Worm (Caenorhabditis elegans) whole organism, early embryonic: ENCODE measurements around the gene frpr-8.

Source experiments
- B0310.2 ChIP-seq: sonication (generic microtip); optimal IDR thresholded peaks from 2 replicates; lab custom pipeline; 2016; ENCODE audit warnings: mild to moderate bottlenecking, missing genetic modification characterization, missing compliant biosample characterization
- F13C5.2 ChIP-seq: sonication (generic microtip); optimal IDR thresholded peaks from 2 replicates; lab custom pipeline; 2017; ENCODE audit warnings: mild to moderate bottlenecking, missing genetic modification characterization, inconsistent platforms, missing compliant biosample characterization
- aly-1 ChIP-seq: sonication (generic microtip); optimal IDR thresholded peaks from 2 replicates; lab custom pipeline; 2016; ENCODE audit warnings: missing genetic modification characterization, missing compliant biosample characterization
- ama-1 ChIP-seq: fragments of 150-350 bp; optimal IDR thresholded peaks from 2 replicates; lab custom pipeline; 2014
- ceh-13 ChIP-seq: fragments of 200-800 bp; sonication (Bioruptor generic); optimal IDR thresholded peaks from 2 replicates; lab custom pipeline; 2018; ENCODE audit warnings: mild to moderate bottlenecking, missing genetic modification characterization, missing compliant biosample characterization
- ceh-36 ChIP-seq: sonication (generic microtip); optimal IDR thresholded peaks from 2 replicates; lab custom pipeline; 2016; ENCODE audit warnings: missing genetic modification characterization, inconsistent platforms, missing compliant biosample characterization
- ets-7 ChIP-seq: sonication (generic microtip); optimal IDR thresholded peaks from 2 replicates; lab custom pipeline; 2016; ENCODE audit warnings: missing genotype, missing genetic modification characterization, missing compliant biosample characterization
- flt-1 ChIP-seq: fragments of 200-800 bp; sonication (Bioruptor generic); IDR thresholded peaks from 2 replicates; pipeline ENCODE4 v1.3.6; 2022; ENCODE audit warnings: missing genetic modification characterization, missing compliant biosample characterization
- hmbx-1 ChIP-seq: sonication (generic microtip); optimal IDR thresholded peaks from 2 replicates; lab custom pipeline; 2016; ENCODE audit warnings: mild to moderate bottlenecking, missing genetic modification characterization, missing compliant biosample characterization
- hmg-4 ChIP-seq: fragments of 200-800 bp; sonication (Bioruptor generic); optimal IDR thresholded peaks from 2 replicates; lab custom pipeline; 2018; ENCODE audit warnings: mild to moderate bottlenecking, missing genetic modification characterization, missing compliant biosample characterization
- hnd-1 ChIP-seq: sonication (generic microtip); optimal IDR thresholded peaks from 2 replicates; lab custom pipeline; 2016; ENCODE audit warnings: missing genetic modification characterization, missing compliant biosample characterization
- pes-1 ChIP-seq: fragments of 200-800 bp; sonication (Bioruptor generic); IDR thresholded peaks from 2 replicates; pipeline ENCODE4 v1.3.6; 2022; ENCODE audit warnings: missing genetic modification reagents, missing genetic modification characterization, missing compliant biosample characterization
- scrt-1 ChIP-seq: fragments of 200-800 bp; sonication (Bioruptor generic); IDR thresholded peaks from 2 replicates; pipeline ENCODE4 v1.3.6; 2022; ENCODE audit warnings: missing genetic modification characterization, missing compliant biosample characterization
- sea-1 ChIP-seq: fragments of 200-800 bp; sonication (Bioruptor generic); conservative IDR thresholded peaks from 2 replicates; pipeline ENCODE4 v1.3.6; 2022; ENCODE audit warnings: missing genetic modification characterization, missing compliant biosample characterization
- tbx-11 ChIP-seq: fragments of 200-800 bp; sonication (Bioruptor generic); IDR thresholded peaks from 2 replicates; pipeline ENCODE4 v1.3.6; 2022; ENCODE audit warnings: missing genetic modification characterization, missing compliant biosample characterization
- tbx-37 ChIP-seq: fragments of 200-800 bp; sonication (Bioruptor generic); conservative IDR thresholded peaks from 2 replicates; pipeline ENCODE4 v1.3.6; 2022; ENCODE audit warnings: missing genetic modification reagents, missing genetic modification characterization, missing compliant biosample characterization
- tra-4 ChIP-seq: sonication (generic microtip); optimal IDR thresholded peaks from 2 replicates; lab custom pipeline; 2017; ENCODE audit warnings: missing genetic modification characterization, missing compliant biosample characterization

frpr-8 gene

DNA sequence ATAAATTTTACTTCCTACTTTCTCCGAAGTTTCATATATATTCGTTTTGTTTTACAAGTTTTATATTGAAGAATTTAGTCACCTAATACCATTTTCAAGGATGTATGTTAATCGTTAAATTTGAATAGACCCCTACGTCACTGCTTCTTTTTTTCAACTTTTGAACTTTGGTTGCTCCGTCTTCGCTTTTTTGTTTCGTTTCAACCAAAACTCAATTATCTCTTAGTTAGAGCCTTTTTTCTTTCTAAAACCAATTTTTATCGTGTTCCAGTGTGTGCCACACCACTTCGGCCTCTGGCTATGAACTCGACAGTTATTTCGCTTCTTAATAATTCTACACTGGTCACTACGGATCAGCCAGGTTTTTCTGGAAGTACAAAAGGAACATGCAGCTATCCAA, at the start of gene frpr-8:
frpr-8 (plus strand) TSS at position 301 of the 400 bp plus-strand sequence.
- TF ChIP-seq F13C5.2 (tag; lab: Kevin White, UChicago) = no peak

DNA sequence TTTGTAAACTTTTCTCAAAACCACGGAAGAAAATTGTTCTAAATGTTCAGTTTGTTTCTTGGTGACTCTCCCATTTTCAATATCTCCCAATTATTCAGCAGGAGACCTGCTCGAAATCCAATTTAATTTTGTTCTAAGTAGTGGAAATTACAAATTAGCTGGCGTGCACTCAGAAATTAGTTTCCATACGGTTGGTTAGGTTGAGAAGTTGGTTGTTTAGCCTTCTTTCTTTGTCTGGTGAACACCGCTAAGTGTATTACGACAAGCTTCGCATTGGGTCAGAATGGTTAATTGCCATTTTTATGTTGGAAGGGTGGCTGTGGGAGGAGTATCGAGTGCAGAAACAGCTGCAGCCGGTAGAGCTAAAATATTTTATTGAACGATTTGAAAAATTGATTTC, 49.0 kb upstream of the frpr-8 start:
- TF ChIP-seq ama-1 (lab: Kevin White, UChicago) = no peak
- TF ChIP-seq hmg-4 = no peak
- no peak for TF ChIP-seq hnd-1
- TF ChIP-seq tbx-37 (GFP tag; lab: Robert Waterston, UW) = no peak
- no peak for TF ChIP-seq hmbx-1 (tag; lab: Kevin White, UChicago)
- TF ChIP-seq tbx-11 = no peak
- no peak for TF ChIP-seq scrt-1
- TF ChIP-seq B0310.2 = no peak
- TF ChIP-seq ets-7 (tag; lab: Kevin White, UChicago) = no peak
- TF ChIP-seq ceh-36 = no peak

DNA sequence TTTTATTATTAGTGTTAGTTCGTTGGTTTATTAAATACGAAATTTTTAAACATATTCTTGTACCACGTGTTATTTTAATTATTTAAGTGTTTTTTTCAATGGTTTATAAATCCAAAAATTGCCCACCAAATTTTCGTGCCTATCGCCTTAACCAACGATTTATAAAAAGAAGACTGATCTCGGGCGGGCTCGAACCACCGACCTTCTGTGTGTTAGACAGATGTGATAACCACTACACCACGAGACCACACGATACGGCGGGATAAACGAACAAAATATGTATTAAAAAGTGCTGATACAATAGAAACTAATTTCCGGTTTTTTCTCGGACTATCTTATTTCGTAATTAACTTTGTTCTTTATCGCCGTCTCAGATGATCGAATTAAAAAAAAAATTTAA, 47.1 kb upstream of the frpr-8 start:
- TF ChIP-seq pes-1 (peak; percentile 77), aly-1 (no peak), ceh-13 (GFP tag; lab: Kevin White, UChicago) (peak; percentile 35)

DNA sequence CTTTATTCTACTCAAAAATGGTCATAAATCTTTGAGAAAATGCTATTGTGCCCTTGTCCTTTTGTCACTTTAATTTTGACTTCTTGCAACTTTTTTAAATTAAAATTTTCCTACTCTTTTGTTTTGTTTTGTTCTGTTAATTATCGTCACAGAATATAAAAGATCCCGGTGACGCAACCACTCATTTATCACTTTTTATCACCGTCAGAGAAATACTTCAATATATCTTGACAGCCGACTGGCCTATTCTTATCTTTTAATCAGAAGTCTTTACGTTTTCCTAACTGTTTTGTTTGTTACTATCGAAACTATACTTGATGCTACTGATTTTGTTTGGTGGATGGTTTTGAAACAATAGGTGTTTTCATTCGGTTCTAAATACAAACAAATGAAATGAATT, 41.6 kb upstream of the frpr-8 start:
- TF ChIP-seq F13C5.2 (tag; lab: Kevin White, UChicago) (no peak), sea-1 (GFP tag; lab: Robert Waterston, UW) (no peak), pes-1 (no peak), ceh-36 (no peak), scrt-1 (no peak), hmbx-1 (tag; lab: Kevin White, UChicago) (no peak), hmg-4 (no peak), tbx-37 (GFP tag; lab: Robert Waterston, UW) (no peak), B0310.2 (no peak)

DNA sequence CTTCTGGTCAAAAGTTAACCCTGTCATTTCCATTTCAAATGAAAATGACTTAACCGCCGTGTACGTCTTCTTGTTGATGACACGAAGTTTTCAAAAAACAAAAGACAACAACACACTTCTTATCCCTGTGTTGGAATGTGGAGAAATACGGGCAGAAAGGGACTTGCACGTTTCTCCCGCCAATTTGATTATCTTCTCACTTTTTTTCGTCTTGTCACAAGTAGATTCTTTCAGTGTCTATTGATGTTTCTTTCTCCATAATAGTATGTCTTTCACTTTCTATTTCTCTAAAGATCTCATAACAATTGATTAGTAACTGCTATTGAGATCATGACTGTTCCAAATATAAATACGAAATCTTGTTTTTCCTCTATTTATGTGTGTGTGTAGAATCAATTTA, 38.1 kb upstream of the frpr-8 start:
- TF ChIP-seq pes-1 = no peak
- TF ChIP-seq scrt-1 = no peak
- no peak for TF ChIP-seq tbx-37 (GFP tag; lab: Robert Waterston, UW)
- TF ChIP-seq hnd-1 = no peak
- TF ChIP-seq F13C5.2 (tag; lab: Kevin White, UChicago) = no peak
- TF ChIP-seq ceh-13 (GFP tag; lab: Kevin White, UChicago) = no peak
- TF ChIP-seq ceh-36 = no peak
- TF ChIP-seq tra-4 (tag; lab: Kevin White, UChicago) = no peak
- TF ChIP-seq hmbx-1 (tag; lab: Kevin White, UChicago) = no peak
- no peak for TF ChIP-seq flt-1 (GFP tag; lab: Robert Waterston, UW)
- TF ChIP-seq tbx-11 = no peak
- no peak for TF ChIP-seq aly-1
- no peak for TF ChIP-seq ets-7 (tag; lab: Kevin White, UChicago)
- no peak for TF ChIP-seq hmg-4
- TF ChIP-seq B0310.2 = no peak
- TF ChIP-seq ama-1 (lab: Kevin White, UChicago) = no peak

DNA sequence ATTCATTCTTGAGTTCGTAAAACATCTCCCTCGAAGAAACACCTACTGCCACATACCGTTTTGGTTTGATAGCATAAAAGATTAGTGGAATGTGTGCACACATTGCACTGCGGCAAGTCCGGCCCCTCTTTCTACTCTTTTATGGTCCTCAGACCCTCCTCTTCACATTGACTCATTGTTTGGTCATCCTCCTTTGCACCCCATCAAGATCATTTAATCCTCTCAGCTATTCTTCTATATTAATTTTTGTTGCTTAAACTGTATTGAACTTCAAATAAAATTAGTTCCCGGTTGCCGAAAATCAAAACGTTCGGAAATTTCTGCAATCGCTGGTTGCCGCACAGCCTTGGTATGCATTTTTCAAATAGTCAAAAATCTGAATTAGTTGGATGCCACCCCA, 37.3 kb upstream of the frpr-8 start, which contains the start of gene rig-1:
rig-1 (plus strand) TSS at position 301 of the 400 bp plus-strand sequence.
- no peak for TF ChIP-seq B0310.2
- TF ChIP-seq hnd-1 = no peak
- no peak for TF ChIP-seq sea-1 (GFP tag; lab: Robert Waterston, UW)
- TF ChIP-seq tbx-11 = no peak
- no peak for TF ChIP-seq ets-7 (tag; lab: Kevin White, UChicago)
- TF ChIP-seq ceh-36 = no peak
- TF ChIP-seq aly-1 = no peak
- no peak for TF ChIP-seq scrt-1
- no peak for TF ChIP-seq tbx-37 (GFP tag; lab: Robert Waterston, UW)
- no peak for TF ChIP-seq ceh-13 (GFP tag; lab: Kevin White, UChicago)
- no peak for TF ChIP-seq ama-1 (lab: Kevin White, UChicago)
- no peak for TF ChIP-seq F13C5.2 (tag; lab: Kevin White, UChicago)
- no peak for TF ChIP-seq flt-1 (GFP tag; lab: Robert Waterston, UW)
- no peak for TF ChIP-seq hmg-4
- no peak for TF ChIP-seq pes-1
- no peak for TF ChIP-seq tra-4 (tag; lab: Kevin White, UChicago)
- no peak for TF ChIP-seq hmbx-1 (tag; lab: Kevin White, UChicago)

DNA sequence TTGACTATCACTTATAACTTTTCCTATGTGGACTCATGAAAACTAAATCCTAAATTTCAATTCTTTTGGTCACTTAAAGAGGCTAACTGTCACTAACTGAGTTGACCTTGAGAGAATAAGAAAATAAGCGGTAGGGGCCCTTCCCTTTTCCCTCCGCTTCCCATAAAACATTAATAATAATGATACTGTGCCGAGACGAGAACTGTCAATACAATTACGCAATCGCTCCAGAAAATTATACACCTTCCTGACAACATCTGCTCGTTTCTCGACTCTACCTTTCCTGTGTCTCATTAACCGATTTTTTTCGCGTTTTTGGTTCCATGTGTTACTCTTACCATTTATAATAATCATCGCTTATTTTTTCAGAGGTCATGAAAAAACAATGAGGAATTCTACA, 36.7 kb upstream of the frpr-8 start:
- TF ChIP-seq ama-1 (lab: Kevin White, UChicago) = no peak
- no peak for TF ChIP-seq tbx-11
- TF ChIP-seq F13C5.2 (tag; lab: Kevin White, UChicago) = no peak
- TF ChIP-seq scrt-1 = no peak
- no peak for TF ChIP-seq flt-1 (GFP tag; lab: Robert Waterston, UW)
- TF ChIP-seq pes-1 = no peak
- TF ChIP-seq aly-1 = no peak
- no peak for TF ChIP-seq ceh-36
- no peak for TF ChIP-seq ets-7 (tag; lab: Kevin White, UChicago)
- no peak for TF ChIP-seq sea-1 (GFP tag; lab: Robert Waterston, UW)
- no peak for TF ChIP-seq hmg-4

DNA sequence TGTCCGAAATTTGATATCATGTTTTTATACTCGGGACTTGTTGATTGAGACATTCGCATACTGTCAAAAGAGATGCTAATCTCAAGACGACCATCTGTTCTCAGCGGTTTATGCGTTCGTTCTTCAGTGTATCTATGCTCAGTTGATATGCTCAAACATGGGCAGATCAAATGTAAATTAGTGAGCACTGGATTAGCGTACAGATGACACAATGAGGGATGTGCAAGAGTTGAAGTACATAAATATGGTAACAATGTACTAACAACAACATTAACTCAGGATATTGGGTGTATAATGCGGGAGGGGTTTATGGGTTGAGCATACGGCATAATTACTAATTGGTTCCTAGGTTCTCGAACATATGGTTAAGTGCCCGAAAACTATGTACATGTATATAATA, 35.2 kb upstream of the frpr-8 start:
- TF ChIP-seq hnd-1 (no peak), ceh-13 (GFP tag; lab: Kevin White, UChicago) (no peak), tbx-37 (GFP tag; lab: Robert Waterston, UW) (no peak), pes-1 (no peak), ama-1 (lab: Kevin White, UChicago) (no peak), F13C5.2 (tag; lab: Kevin White, UChicago) (no peak), hmg-4 (no peak), aly-1 (no peak), tbx-11 (no peak), flt-1 (GFP tag; lab: Robert Waterston, UW) (no peak), ceh-36 (no peak), scrt-1 (no peak), sea-1 (GFP tag; lab: Robert Waterston, UW) (no peak), tra-4 (tag; lab: Kevin White, UChicago) (no peak), hmbx-1 (tag; lab: Kevin White, UChicago) (no peak)

DNA sequence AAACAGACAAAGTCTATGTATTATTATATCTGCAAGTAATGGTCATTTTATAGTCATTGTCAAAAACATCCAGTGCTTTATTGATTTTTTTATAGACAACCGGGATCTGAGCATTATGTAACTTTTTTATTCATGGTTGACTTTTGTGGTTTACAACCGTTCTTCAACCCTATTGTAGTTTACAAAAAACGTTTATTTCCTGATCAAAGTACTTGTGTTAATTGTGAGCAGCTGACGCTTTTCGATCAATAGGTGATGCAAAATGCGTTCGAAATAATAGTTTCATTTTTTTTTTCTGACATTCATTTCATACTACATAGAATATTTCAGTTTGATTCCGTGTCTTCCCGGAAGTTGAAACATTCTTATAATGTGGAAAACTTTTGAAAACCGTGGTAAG, 24.9 kb upstream of the frpr-8 start, which contains the start of the genes K09E2.2 and K09E2.3:
K09E2.2 (plus strand) TSS at position 301 of the 400 bp plus-strand sequence.
K09E2.3 (plus strand) TSS at position 325 of the 400 bp plus-strand sequence.
- TF ChIP-seq tbx-37 (GFP tag; lab: Robert Waterston, UW) (no peak), ceh-36 (no peak), hnd-1 (no peak), F13C5.2 (tag; lab: Kevin White, UChicago) (no peak), pes-1 (no peak), sea-1 (GFP tag; lab: Robert Waterston, UW) (no peak), flt-1 (GFP tag; lab: Robert Waterston, UW) (no peak), ama-1 (lab: Kevin White, UChicago) (no peak), tbx-11 (no peak), aly-1 (no peak), hmg-4 (no peak), ceh-13 (GFP tag; lab: Kevin White, UChicago) (no peak), B0310.2 (no peak), hmbx-1 (tag; lab: Kevin White, UChicago) (no peak), ets-7 (tag; lab: Kevin White, UChicago) (no peak), tra-4 (tag; lab: Kevin White, UChicago) (no peak)
